Worm (Caenorhabditis elegans) whole organism, L4 larva: ENCODE data around the gene C32D5.4.

Source experiments
- aha-1 ChIP-seq: fragments of 150-350 bp; peaks from one replicate; lab custom pipeline; 2014; ENCODE audit warnings: missing biosample characterization, missing genetic modification characterization
- ama-1 ChIP-seq: fragments of 150-350 bp; optimal IDR thresholded peaks from 2 replicates; lab custom pipeline; 2014; ENCODE audit warnings: inconsistent platforms, mixed read lengths
- daf-12 ChIP-seq: fragments of 150-350 bp; optimal IDR thresholded peaks from 2 replicates; lab custom pipeline; 2014; ENCODE audit warnings: missing biosample characterization, missing genetic modification reagents, missing genetic modification characterization
- fkh-10 ChIP-seq: fragments of 150-350 bp; optimal IDR thresholded peaks from 2 replicates; lab custom pipeline; 2014; ENCODE audit warnings: missing biosample characterization, missing genetic modification reagents, missing genetic modification characterization
- hlh-30 ChIP-seq: sonication (generic microtip); optimal IDR thresholded peaks from 2 replicates; lab custom pipeline; 2017; ENCODE audit warnings: antibody characterized with exemption, mild to moderate bottlenecking, missing genetic modification characterization, missing compliant biosample characterization; ENCODE audit not compliant: insufficient read depth
- lsy-2 ChIP-seq, 2 experiments: fragments of 150-350 bp in 1 of 2; sonication (generic microtip) in 1 of 2; optimal IDR thresholded peaks; 2 replicates each; lab custom pipeline; 2014 to 2017; ENCODE audit warnings: missing biosample characterization in 2 of 2, missing genetic modification characterization in 2 of 2
- nhr-237 ChIP-seq: sonication (generic microtip); optimal IDR thresholded peaks from 2 replicates; lab custom pipeline; 2017; ENCODE audit warnings: missing biosample characterization, missing genetic modification characterization
- nhr-76 ChIP-seq: fragments of 150-350 bp; optimal IDR thresholded peaks from 2 replicates; lab custom pipeline; 2014; ENCODE audit warnings: missing biosample characterization, missing genetic modification characterization
- spr-1 ChIP-seq: sonication (generic microtip); optimal IDR thresholded peaks from 2 replicates; lab custom pipeline; 2016; ENCODE audit warnings: mild to moderate bottlenecking, missing genetic modification characterization, missing compliant biosample characterization
- vab-7 ChIP-seq: fragments of 200-800 bp; sonication (Bioruptor generic); IDR thresholded peaks from 2 replicates; pipeline ENCODE4 v1.3.6; 2022; ENCODE audit warnings: missing genetic modification reagents, missing genetic modification characterization, missing compliant biosample characterization
- zfp-2 ChIP-seq: sonication (generic microtip); optimal IDR thresholded peaks from 2 replicates; lab custom pipeline; 2016; ENCODE audit warnings: mild to moderate bottlenecking, missing genetic modification characterization, missing compliant biosample characterization
- zip-11 ChIP-seq: fragments of 200-800 bp; sonication (Bioruptor generic); IDR thresholded peaks from 2 replicates; pipeline ENCODE4 v1.3.6; 2022; ENCODE audit warnings: missing genetic modification characterization, missing compliant biosample characterization
- ztf-11 ChIP-seq: fragments of 150-350 bp; optimal IDR thresholded peaks from 2 replicates; lab custom pipeline; 2014; ENCODE audit warnings: missing biosample characterization, missing genetic modification characterization

- TF ChIP-seq ztf-11 (tag; lab: Kevin White, UChicago): no peak
- no peak for TF ChIP-seq ama-1 (lab: Kevin White, UChicago)
- no peak for TF ChIP-seq fkh-10 (GFP tag; lab: Kevin White, UChicago)
- no peak for TF ChIP-seq zfp-2 (tag; lab: Kevin White, UChicago)
- TF ChIP-seq lsy-2 (tag; optimal IDR thresholded peaks at IDR 0.05; lab: Kevin White, UChicago): no peak
- TF ChIP-seq nhr-237: no peak
- TF ChIP-seq zip-11 (GFP tag; lab: Robert Waterston, UW): no peak
- TF ChIP-seq nhr-76: no peak
- TF ChIP-seq hlh-30 (tag; lab: Kevin White, UChicago): no peak
- no peak for TF ChIP-seq vab-7 (GFP tag; lab: Robert Waterston, UW)
- no peak for TF ChIP-seq spr-1
- no peak for TF ChIP-seq daf-12 (tag; lab: Kevin White, UChicago)
- no peak for TF ChIP-seq aha-1 (tag; lab: Kevin White, UChicago)
Measured at ce11 chrII:6281903-6282302, 41.0 kb downstream of the C32D5.4 start.
